Worm (Caenorhabditis elegans): ENCODE data around the gene ZK228.3.

ce11 chrV:18476090-18476489, 15.0 kb upstream of the ZK228.3 start, which contains the start of gene srh-179:
- TF ChIP-seq him-1 (tag; optimal IDR thresholded peaks at IDR 0.05) = no peak
- TF ChIP-seq dao-5 (tag; optimal IDR thresholded peaks at IDR 0.05) = no peak
- no peak for TF ChIP-seq W03F9.2 (tag; optimal IDR thresholded peaks at IDR 0.05)

All from whole organism, L4/young adult.